Fruit fly (Drosophila melanogaster) whole organism, embryonic: ENCODE measurements around the gene CG42792.

ENCODE experiments used
- Atf3 ChIP-seq: fragments of 200-800 bp; sonication (Bioruptor generic); optimal IDR thresholded peaks from 3 replicates; lab custom pipeline; 2016; ENCODE audit warnings: missing biosample characterization, missing genetic modification characterization
- Atf6 ChIP-seq: fragments of 200-800 bp; sonication (Bioruptor generic); IDR thresholded peaks from 2 replicates; pipeline ENCODE4 v1.3.6; 2022; ENCODE audit warnings: missing biosample characterization, missing genetic modification characterization
- C15 ChIP-seq: fragments of 200-800 bp; sonication (Bioruptor generic); IDR thresholded peaks from 3 replicates; pipeline ENCODE4 v1.3.6; 2022; ENCODE audit warnings: missing biosample characterization, missing genetic modification characterization
- CG10274 ChIP-seq: fragments of 200-800 bp; sonication (Bioruptor generic); optimal IDR thresholded peaks from 3 replicates; lab custom pipeline; 2017; ENCODE audit warnings: missing biosample characterization, mild to moderate bottlenecking, missing genetic modification characterization
- CG10543 ChIP-seq: fragments of 200-800 bp; sonication (Bioruptor generic); optimal IDR thresholded peaks from 3 replicates; lab custom pipeline; 2017; ENCODE audit warnings: missing biosample characterization, mild to moderate bottlenecking, missing genetic modification characterization, moderate library complexity
- CG11093 ChIP-seq: fragments of 200-800 bp; sonication (Bioruptor generic); IDR thresholded peaks from 3 replicates; pipeline ENCODE4 v1.3.6; 2022; ENCODE audit warnings: missing biosample characterization, missing genetic modification characterization
- CG11247 ChIP-seq: fragments of 200-800 bp; sonication (Bioruptor generic); IDR thresholded peaks from 2 replicates; pipeline ENCODE4 v1.3.6; 2022; ENCODE audit warnings: missing biosample characterization, missing genetic modification characterization
- CG11560 ChIP-seq: fragments of 200-800 bp; sonication (Bioruptor generic); IDR thresholded peaks from 3 replicates; pipeline ENCODE4 v1.3.6; 2022; ENCODE audit warnings: missing biosample characterization, missing genetic modification characterization
- CG13894 ChIP-seq: fragments of 200-800 bp; sonication (Bioruptor generic); optimal IDR thresholded peaks from 3 replicates; lab custom pipeline; 2018; ENCODE audit warnings: missing biosample characterization, mild to moderate bottlenecking, missing genetic modification characterization, moderate library complexity
- CG1529 ChIP-seq: fragments of 200-800 bp; sonication (Bioruptor generic); optimal IDR thresholded peaks from 3 replicates; lab custom pipeline; 2018; ENCODE audit warnings: missing biosample characterization, missing genetic modification characterization
- CG1602 ChIP-seq: fragments of 200-800 bp; sonication (Bioruptor generic); optimal IDR thresholded peaks from 3 replicates; lab custom pipeline; 2016; ENCODE audit warnings: missing biosample characterization, missing genetic modification characterization
- CG17186 ChIP-seq: fragments of 200-800 bp; sonication (Bioruptor generic); optimal IDR thresholded peaks from 3 replicates; lab custom pipeline; 2017; ENCODE audit warnings: missing biosample characterization, missing genetic modification reagents, missing genetic modification characterization
- CG30020 ChIP-seq: fragments of 200-800 bp; optimal IDR thresholded peaks from 2 replicates; lab custom pipeline; 2019; ENCODE audit warnings: missing biosample characterization, mild to moderate bottlenecking, missing genetic modification characterization, moderate library complexity
- CG30403 ChIP-seq: fragments of 200-800 bp; sonication (Bioruptor generic); optimal IDR thresholded peaks from 3 replicates; lab custom pipeline; 2016; ENCODE audit warnings: missing biosample characterization, missing genetic modification characterization
- CG31388 ChIP-seq: fragments of 200-800 bp; sonication (Bioruptor generic); optimal IDR thresholded peaks from 2 replicates; lab custom pipeline; 2016; ENCODE audit warnings: missing biosample characterization, missing genetic modification characterization
- CG31441 ChIP-seq: fragments of 200-800 bp; sonication (Bioruptor generic); IDR thresholded peaks from 2 replicates; pipeline ENCODE4 v1.3.6; 2022; ENCODE audit warnings: missing biosample characterization, missing genetic modification characterization
- CG3995 ChIP-seq: fragments of 200-800 bp; sonication (Bioruptor generic); optimal IDR thresholded peaks from 3 replicates; lab custom pipeline; 2016; ENCODE audit warnings: missing biosample characterization, missing genetic modification characterization
- CrebB ChIP-seq: fragments of 200-800 bp; sonication (Bioruptor generic); optimal IDR thresholded peaks from 3 replicates; lab custom pipeline; 2018; ENCODE audit warnings: missing biosample characterization, mild to moderate bottlenecking, missing genetic modification characterization
- Doc2 ChIP-seq: fragments of 200-800 bp; sonication (Bioruptor generic); IDR thresholded peaks from 2 replicates; pipeline ENCODE4 v1.3.6; 2022; ENCODE audit warnings: missing biosample characterization, missing genetic modification characterization
- Elba2 ChIP-seq: fragments of 200-800 bp; sonication (Bioruptor generic); optimal IDR thresholded peaks from 3 replicates; lab custom pipeline; 2016; ENCODE audit warnings: missing biosample characterization, missing genetic modification characterization
- Ets65A ChIP-seq: fragments of 200-800 bp; sonication (Bioruptor generic); peaks from one replicate; lab custom pipeline; 2016; ENCODE audit warnings: missing biosample characterization, missing genetic modification characterization
- HmgD ChIP-seq: fragments of 200-800 bp; sonication (Bioruptor generic); optimal IDR thresholded peaks from 3 replicates; lab custom pipeline; 2016; ENCODE audit warnings: missing biosample characterization, missing genetic modification characterization
- Meics ChIP-seq: fragments of 200-800 bp; sonication (Bioruptor generic); optimal IDR thresholded peaks from 2 replicates; lab custom pipeline; 2017; ENCODE audit warnings: missing biosample characterization, mild to moderate bottlenecking, missing genetic modification characterization
- Oli ChIP-seq: fragments of 200-800 bp; sonication (Bioruptor generic); optimal IDR thresholded peaks from 2 replicates; lab custom pipeline; 2018; ENCODE audit warnings: missing biosample characterization, mild to moderate bottlenecking, missing genetic modification characterization, moderate library complexity
- Rfx ChIP-seq: fragments of 200-800 bp; sonication (Bioruptor generic); IDR thresholded peaks from 2 replicates; pipeline ENCODE4 v1.3.6; 2022; ENCODE audit warnings: missing biosample characterization, missing genetic modification characterization
- Sox100B ChIP-seq: fragments of 200-800 bp; sonication (Bioruptor generic); optimal IDR thresholded peaks from 3 replicates; lab custom pipeline; 2018; ENCODE audit warnings: missing biosample characterization, mild to moderate bottlenecking, missing genetic modification characterization
- amos ChIP-seq: fragments of 200-800 bp; sonication (Bioruptor generic); IDR thresholded peaks from 2 replicates; pipeline ENCODE4 v1.3.6; 2022; ENCODE audit warnings: missing biosample characterization, missing genetic modification characterization; ENCODE audit not compliant: partially characterized antibody
- bab2 ChIP-seq: fragments of 200-800 bp; sonication (Bioruptor generic); optimal IDR thresholded peaks from 2 replicates; lab custom pipeline; 2016; ENCODE audit warnings: missing biosample characterization, missing genetic modification characterization
- cas ChIP-seq: fragments of 200-800 bp; sonication (Bioruptor generic); IDR thresholded peaks from 2 replicates; pipeline ENCODE4 v1.3.6; 2022; ENCODE audit warnings: missing biosample characterization, missing genetic modification characterization
- cg ChIP-seq: fragments of 200-800 bp; sonication (Bioruptor generic); optimal IDR thresholded peaks from 3 replicates; lab custom pipeline; 2019; ENCODE audit warnings: missing biosample characterization, mild to moderate bottlenecking, missing genetic modification characterization, moderate library complexity
- chif ChIP-seq, 2 experiments: fragments of 200-800 bp; sonication (Bioruptor generic); optimal IDR thresholded peaks; 3 replicates each; lab custom pipeline; 2016; ENCODE audit warnings: missing biosample characterization in 2 of 2, missing genetic modification characterization in 2 of 2
- danr ChIP-seq: fragments of 200-800 bp; sonication (Bioruptor generic); IDR thresholded peaks from 2 replicates; pipeline ENCODE4 v1.3.6; 2022; ENCODE audit warnings: missing biosample characterization, missing genetic modification characterization
- esg ChIP-seq: fragments of 200-800 bp; sonication (Bioruptor generic); conservative IDR thresholded peaks from 2 replicates; pipeline ENCODE4 v1.3.6; 2022; ENCODE audit warnings: missing biosample characterization, missing genetic modification characterization
- fd102C ChIP-seq: fragments of 200-800 bp; sonication (Bioruptor generic); optimal IDR thresholded peaks from 2 replicates; lab custom pipeline; 2018; ENCODE audit warnings: missing biosample characterization, mild to moderate bottlenecking, missing genetic modification characterization, moderate library complexity
- gcm ChIP-seq: fragments of 200-800 bp; sonication (Bioruptor generic); optimal IDR thresholded peaks from 2 replicates; lab custom pipeline; 2019; ENCODE audit warnings: missing biosample characterization, mild to moderate bottlenecking, missing genetic modification characterization, moderate library complexity
- gsb ChIP-seq: fragments of 200-800 bp; sonication (Bioruptor generic); IDR thresholded peaks from 2 replicates; pipeline ENCODE4 v1.3.6; 2022; ENCODE audit warnings: missing biosample characterization, missing genetic modification characterization
- jing ChIP-seq: fragments of 200-800 bp; sonication (Bioruptor generic); optimal IDR thresholded peaks from 2 replicates; lab custom pipeline; 2018; ENCODE audit warnings: missing biosample characterization, mild to moderate bottlenecking, missing genetic modification characterization
- otp ChIP-seq: fragments of 200-800 bp; sonication (Bioruptor generic); IDR thresholded peaks from 3 replicates; pipeline ENCODE4, ENCODE4 v1.3.6; 2022; ENCODE audit warnings: missing biosample characterization, missing genetic modification characterization
- pita ChIP-seq: fragments of 200-800 bp; sonication (Bioruptor generic); optimal IDR thresholded peaks from 2 replicates; lab custom pipeline; 2017; ENCODE audit warnings: missing biosample characterization, mild to moderate bottlenecking, missing genetic modification characterization
- sr ChIP-seq: fragments of 200-800 bp; sonication (Bioruptor generic); IDR thresholded peaks from 3 replicates; pipeline ENCODE4 v1.3.6; 2022; ENCODE audit warnings: missing biosample characterization, missing genetic modification characterization
- ssp ChIP-seq: fragments of 200-800 bp; sonication (Bioruptor generic); IDR thresholded peaks from 2 replicates; pipeline ENCODE4 v1.3.6; 2022; ENCODE audit warnings: missing biosample characterization, missing genetic modification characterization
- sug ChIP-seq: fragments of 200-800 bp; optimal IDR thresholded peaks from 2 replicates; lab custom pipeline; 2019; ENCODE audit warnings: missing biosample characterization, mild to moderate bottlenecking, missing genetic modification characterization, moderate library complexity
- wdn ChIP-seq: fragments of 200-800 bp; sonication (Bioruptor generic); IDR thresholded peaks from 2 replicates; pipeline ENCODE4 v1.3.6; 2022; ENCODE audit warnings: missing biosample characterization, missing genetic modification characterization
- wek ChIP-seq: fragments of 200-800 bp; sonication (Bioruptor generic); optimal IDR thresholded peaks from 3 replicates; lab custom pipeline; 2018; ENCODE audit warnings: missing biosample characterization, mild to moderate bottlenecking, missing genetic modification characterization, moderate library complexity
- zf30C ChIP-seq: fragments of 200-800 bp; sonication (Bioruptor generic); optimal IDR thresholded peaks from 3 replicates; lab custom pipeline; 2018; ENCODE audit warnings: missing biosample characterization, mild to moderate bottlenecking, missing genetic modification characterization
- zfh2 ChIP-seq: fragments of 200-800 bp; sonication (Bioruptor generic); optimal IDR thresholded peaks from 2 replicates; lab custom pipeline; 2016; ENCODE audit warnings: missing biosample characterization, missing genetic modification characterization

Gene CG42792

dm6 chr2L:15912901-15913673 lies 47.8 kb upstream of the CG42792 start (continued):
- TF ChIP-seq sug (tag; lab: Kevin White, UChicago): peak; percentile 98
- TF ChIP-seq CG31441 (GFP tag; lab: Robert Waterston, UW): peak; percentile 92
- TF ChIP-seq CG30403 (GFP tag; lab: Kevin White, UChicago): peak; percentile 80
- TF ChIP-seq Atf6: peak; percentile 36
- peak; percentile 92 for TF ChIP-seq CG13894 (tag; lab: Kevin White, UChicago)
- TF ChIP-seq CG31388: no peak
- peak; percentile 58 for TF ChIP-seq Rfx (GFP tag; lab: Robert Waterston, UW)
- peak; percentile 94 for TF ChIP-seq Sox100B (GFP tag; lab: Kevin White, UChicago)
- TF ChIP-seq CG1602 (GFP tag; lab: Kevin White, UChicago): peak; percentile 78
- TF ChIP-seq otp: peak; percentile 43; the same call in 1 of the 3 replicates
- peak; percentile 42 for TF ChIP-seq esg (GFP tag; lab: Robert Waterston, UW)
- TF ChIP-seq Meics: peak; percentile 77

- TF ChIP-seq wek (GFP tag; lab: Kevin White, UChicago) (peak; percentile 44), CG3995 (GFP tag; lab: Kevin White, UChicago) (peak; percentile 59), Elba2 (GFP tag; lab: Kevin White, UChicago) (no peak), sr (GFP tag; lab: Robert Waterston, UW) (no peak), CG17186 (peak; percentile 33), CG11560 (tag; lab: Robert Waterston, UW) (peak; percentile 75), Oli (tag; lab: Kevin White, UChicago) (peak; percentile 93), Atf6 (peak; percentile 92), CG31441 (GFP tag; lab: Robert Waterston, UW) (peak; percentile 91), chif (GFP tag; optimal IDR thresholded peaks at IDR 0.05; lab: Kevin White, UChicago) (peak in 1 of 2 experiments; percentile 70), cas (GFP tag; lab: Robert Waterston, UW) (peak; percentile 18; the same call in 1 of the 2 replicates), cg (GFP tag; lab: Kevin White, UChicago) (no peak), C15 (GFP tag; lab: Robert Waterston, UW) (peak; percentile 61; the same call in 1 of the 3 replicates), zf30C (GFP tag; lab: Kevin White, UChicago) (no peak), CG11093 (GFP tag; lab: Robert Waterston, UW) (peak; percentile 78; the same call in 2 of the 3 replicates), CG1529 (peak; percentile 78), gsb (GFP tag; lab: Robert Waterston, UW) (peak; percentile 78), bab2 (GFP tag; lab: Kevin White, UChicago) (peak; percentile 28), CrebB (tag; lab: Kevin White, UChicago) (peak; percentile 74), jing (GFP tag; lab: Kevin White, UChicago) (peak; percentile 85), pita (GFP tag; lab: Kevin White, UChicago) (no peak), CG10543 (GFP tag; lab: Kevin White, UChicago) (peak; percentile 78), fd102C (GFP tag; lab: Kevin White, UChicago) (no peak), danr (peak; percentile 82), Ets65A (no peak), wdn (GFP tag; lab: Robert Waterston, UW) (no peak; the same call in none of the 2 replicates), CG11247 (peak; percentile 78), HmgD (GFP tag; lab: Kevin White, UChicago) (no peak), Doc2 (no peak; the same call in 1 of the 2 replicates), CG10274 (peak; percentile 66), ssp (GFP tag; lab: Robert Waterston, UW) (peak; percentile 83), CG30020 (tag; lab: Kevin White, UChicago) (peak; percentile 81), zfh2 (GFP tag; lab: Kevin White, UChicago) (peak; percentile 47), amos (no peak; the same call in 1 of the 2 replicates), gcm (GFP tag; lab: Kevin White, UChicago) (peak; percentile 85), Atf3 (GFP tag; lab: Kevin White, UChicago) (no peak)
Measured at dm6 chr2L:15912008-15912900, 47.0 kb upstream of the CG42792 start.
